Fruit fly (Drosophila melanogaster): ENCODE measurements around the gene CG10431.

The CG10431 gene

dm6 chr2L:19010037-19010436 is 35.5 kb downstream of the CG10431 start:
- no peak for TF ChIP-seq CG33017 (tag; optimal IDR thresholded peaks at IDR 0.05)
- TF ChIP-seq Clk (GFP tag; optimal IDR thresholded peaks at IDR 0.05): no peak
- no peak for TF ChIP-seq CG5204 (GFP tag; optimal IDR thresholded peaks at IDR 0.05)
- no peak for TF ChIP-seq bab1 (GFP tag; optimal IDR thresholded peaks at IDR 0.05)
- TF ChIP-seq ovo (GFP tag; optimal IDR thresholded peaks at IDR 0.05): no peak

dm6 chr2L:19010566-19010965 is 36.1 kb downstream of the CG10431 start, which contains the start of gene robl37BC:
robl37BC (plus strand) TSS chr2L:19010866.
- no peak for TF ChIP-seq Mnt (GFP tag; optimal IDR thresholded peaks at IDR 0.05)
- no peak for TF ChIP-seq kay (GFP tag; ENCODE audit: borderline replicate concordance)
- no peak for TF ChIP-seq toe (GFP tag; optimal IDR thresholded peaks at IDR 0.05)
- TF ChIP-seq cnc (optimal IDR thresholded peaks at IDR 0.05): no peak
- no peak for TF ChIP-seq CG7045 (GFP tag; optimal IDR thresholded peaks at IDR 0.05)
- no peak for TF ChIP-seq Clk (GFP tag; optimal IDR thresholded peaks at IDR 0.05)

- TF ChIP-seq CG5204 (GFP tag; optimal IDR thresholded peaks at IDR 0.05): no peak
- peak; percentile 56 for TF ChIP-seq CG33017 (tag; optimal IDR thresholded peaks at IDR 0.05)
- TF ChIP-seq kay (GFP tag; ENCODE audit: borderline replicate concordance): no peak
- no peak for TF ChIP-seq tj (GFP tag; optimal IDR thresholded peaks at IDR 0.05)
- TF ChIP-seq CG14711 (tag; optimal IDR thresholded peaks at IDR 0.05): no peak
- TF ChIP-seq CG7101 (tag; optimal IDR thresholded peaks at IDR 0.05): peak; percentile 14
- TF ChIP-seq cic (GFP tag; optimal IDR thresholded peaks at IDR 0.05): no peak
- no peak for TF ChIP-seq pad (GFP tag; optimal IDR thresholded peaks at IDR 0.05)
- TF ChIP-seq CG1620 (GFP tag; optimal IDR thresholded peaks at IDR 0.05): no peak
- TF ChIP-seq Mnt (GFP tag; optimal IDR thresholded peaks at IDR 0.05): no peak
- no peak for TF ChIP-seq CG12768 (GFP tag; optimal IDR thresholded peaks at IDR 0.05)
These were observed 37.6 kb downstream of the CG10431 start for dm6 chr2L:19011895-19012645.

dm6 chr2L:19012776-19013328 is 38.3 kb downstream of the CG10431 start:
- TF ChIP-seq CG12768 (GFP tag; optimal IDR thresholded peaks at IDR 0.05) (no peak), bab1 (GFP tag; optimal IDR thresholded peaks at IDR 0.05) (no peak), pad (GFP tag; optimal IDR thresholded peaks at IDR 0.05) (no peak), Hr96 (GFP tag; optimal IDR thresholded peaks at IDR 0.05) (no peak), kay (GFP tag; ENCODE audit: borderline replicate concordance) (no peak), tj (GFP tag; optimal IDR thresholded peaks at IDR 0.05) (no peak), CG11617 (GFP tag; optimal IDR thresholded peaks at IDR 0.05) (no peak), CG33017 (tag; optimal IDR thresholded peaks at IDR 0.05) (no peak), cic (GFP tag; optimal IDR thresholded peaks at IDR 0.05) (no peak), CG1620 (GFP tag; optimal IDR thresholded peaks at IDR 0.05) (no peak), toe (GFP tag; optimal IDR thresholded peaks at IDR 0.05) (no peak), CG5204 (GFP tag; optimal IDR thresholded peaks at IDR 0.05) (no peak), Crg-1 (GFP tag; optimal IDR thresholded peaks at IDR 0.05) (no peak), CG14711 (tag; optimal IDR thresholded peaks at IDR 0.05) (no peak), ovo (GFP tag; optimal IDR thresholded peaks at IDR 0.05) (no peak), cnc (optimal IDR thresholded peaks at IDR 0.05) (no peak), CG7045 (GFP tag; optimal IDR thresholded peaks at IDR 0.05) (no peak), CG7101 (tag; optimal IDR thresholded peaks at IDR 0.05) (no peak)

dm6 chr2L:19014032-19014880 is 39.7 kb downstream of the CG10431 start:
- TF ChIP-seq CG7045 (GFP tag; optimal IDR thresholded peaks at IDR 0.05) (peak; percentile 64), CG12768 (GFP tag; optimal IDR thresholded peaks at IDR 0.05) (peak; percentile 68), Mnt (GFP tag; optimal IDR thresholded peaks at IDR 0.05) (no peak), CG5204 (GFP tag; optimal IDR thresholded peaks at IDR 0.05) (peak; percentile 67), CG1620 (GFP tag; optimal IDR thresholded peaks at IDR 0.05) (no peak), Crg-1 (GFP tag; optimal IDR thresholded peaks at IDR 0.05) (no peak), toe (GFP tag; optimal IDR thresholded peaks at IDR 0.05) (peak; percentile 41), cic (GFP tag; optimal IDR thresholded peaks at IDR 0.05) (no peak), bab1 (GFP tag; optimal IDR thresholded peaks at IDR 0.05) (no peak), CG14711 (tag; optimal IDR thresholded peaks at IDR 0.05) (no peak), pad (GFP tag; optimal IDR thresholded peaks at IDR 0.05) (no peak), Clk (GFP tag; optimal IDR thresholded peaks at IDR 0.05) (peak; percentile 36), cnc (optimal IDR thresholded peaks at IDR 0.05) (no peak), CG7101 (tag; optimal IDR thresholded peaks at IDR 0.05) (peak; percentile 28), CG33017 (tag; optimal IDR thresholded peaks at IDR 0.05) (peak; percentile 56), kay (GFP tag; ENCODE audit: borderline replicate concordance) (no peak), ovo (GFP tag; optimal IDR thresholded peaks at IDR 0.05) (no peak), Hr96 (GFP tag; optimal IDR thresholded peaks at IDR 0.05) (no peak), tj (GFP tag; optimal IDR thresholded peaks at IDR 0.05) (no peak), CG11617 (GFP tag; optimal IDR thresholded peaks at IDR 0.05) (peak; percentile 30)

- TF ChIP-seq Mnt (GFP tag; optimal IDR thresholded peaks at IDR 0.05): no peak
- no peak for TF ChIP-seq kay (GFP tag; ENCODE audit: borderline replicate concordance)
- TF ChIP-seq CG11617 (GFP tag; optimal IDR thresholded peaks at IDR 0.05): no peak
- TF ChIP-seq CG1620 (GFP tag; optimal IDR thresholded peaks at IDR 0.05): no peak
- no peak for TF ChIP-seq cic (GFP tag; optimal IDR thresholded peaks at IDR 0.05)
- TF ChIP-seq cnc (optimal IDR thresholded peaks at IDR 0.05): no peak
- TF ChIP-seq tj (GFP tag; optimal IDR thresholded peaks at IDR 0.05): no peak
- no peak for TF ChIP-seq bab1 (GFP tag; optimal IDR thresholded peaks at IDR 0.05)
- no peak for TF ChIP-seq CG33017 (tag; optimal IDR thresholded peaks at IDR 0.05)
- TF ChIP-seq Hr96 (GFP tag; optimal IDR thresholded peaks at IDR 0.05): no peak
- TF ChIP-seq ovo (GFP tag; optimal IDR thresholded peaks at IDR 0.05): no peak
- TF ChIP-seq CG5204 (GFP tag; optimal IDR thresholded peaks at IDR 0.05): no peak
- TF ChIP-seq toe (GFP tag; optimal IDR thresholded peaks at IDR 0.05): no peak
- no peak for TF ChIP-seq CG7045 (GFP tag; optimal IDR thresholded peaks at IDR 0.05)
- TF ChIP-seq CG7101 (tag; optimal IDR thresholded peaks at IDR 0.05): no peak
- TF ChIP-seq Clk (GFP tag; optimal IDR thresholded peaks at IDR 0.05): no peak
These were observed 40.4 kb downstream of the CG10431 start for dm6 chr2L:19014881-19015366.

Data from whole organism, adult.